Fruit fly (Drosophila melanogaster) whole organism, prepupa: ENCODE measurements around the gene CG32024.

Experiments used
- CG11294 ChIP-seq: fragments of 200-800 bp; sonication (Bioruptor generic); IDR thresholded peaks from 2 replicates; pipeline ENCODE4 v1.3.6; 2022; ENCODE audit warnings: missing biosample characterization, missing genetic modification characterization
- CG16779 ChIP-seq: fragments of 200-800 bp; sonication (Bioruptor generic); optimal IDR thresholded peaks from 3 replicates; lab custom pipeline; 2017; ENCODE audit warnings: missing biosample characterization, mild to moderate bottlenecking, missing genetic modification characterization
- CG31627 ChIP-seq: fragments of 200-800 bp; sonication (Bioruptor generic); optimal IDR thresholded peaks from 3 replicates; lab custom pipeline; 2016; ENCODE audit warnings: missing biosample characterization, missing genetic modification characterization
- CG34406 ChIP-seq: fragments of 200-800 bp; sonication (Bioruptor generic); optimal IDR thresholded peaks from 3 replicates; lab custom pipeline; 2016; ENCODE audit warnings: missing biosample characterization, missing genetic modification characterization
- fd85E ChIP-seq: fragments of 200-800 bp; sonication (Bioruptor generic); optimal IDR thresholded peaks from 3 replicates; lab custom pipeline; 2016; ENCODE audit warnings: missing biosample characterization, missing genetic modification characterization
- pdm3 ChIP-seq: fragments of 200-800 bp; sonication (Bioruptor generic); optimal IDR thresholded peaks from 3 replicates; lab custom pipeline; 2016; ENCODE audit warnings: missing biosample characterization, missing genetic modification characterization

DNA sequence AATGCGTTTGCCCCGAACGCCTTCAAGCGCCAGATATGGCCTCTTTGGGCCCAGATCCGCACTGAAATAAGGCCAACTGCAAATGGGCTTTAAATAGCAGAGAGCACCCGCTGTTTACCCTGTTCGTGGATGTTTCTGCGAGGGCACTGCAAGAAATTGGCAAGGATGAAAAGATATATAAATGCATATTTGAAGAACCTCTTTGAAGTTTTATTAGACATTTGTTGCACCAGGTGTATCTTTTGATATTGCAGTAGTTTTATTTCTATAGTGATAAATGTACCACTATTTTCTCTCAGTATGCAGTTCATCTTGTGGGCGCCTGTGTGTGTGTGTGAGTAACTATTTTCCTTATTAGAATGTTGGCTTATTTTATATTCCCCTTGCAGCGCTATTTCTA lies 6.1 kb downstream of the CG32024 start:
- TF ChIP-seq CG31627 = no peak
- TF ChIP-seq CG34406 (GFP tag; lab: Kevin White, UChicago) = no peak
- peak; percentile 78 for TF ChIP-seq CG11294
- no peak for TF ChIP-seq CG16779 (tag; lab: Kevin White, UChicago)
- peak; percentile 20 for TF ChIP-seq pdm3 (GFP tag; lab: Kevin White, UChicago)
- TF ChIP-seq fd85E = no peak
